Fruit fly (Drosophila melanogaster) whole organism, embryonic: ENCODE results near the gene MtnF.
A peak's percentile ranks its signal among the peaks of the same experiment; 100 is the strongest.

ENCODE experiments used
- CG11247 ChIP-seq: fragments of 200-800 bp; sonication (Bioruptor generic); IDR thresholded peaks from 2 replicates; pipeline ENCODE4 v1.3.6; 2022; ENCODE audit warnings: missing biosample characterization, missing genetic modification characterization
- CG12299 ChIP-seq: fragments of 200-800 bp; sonication (Bioruptor generic); optimal IDR thresholded peaks from 2 replicates; lab custom pipeline; 2018; ENCODE audit warnings: missing biosample characterization, mild to moderate bottlenecking, missing genetic modification characterization
- Nf-YA ChIP-seq: fragments of 200-800 bp; sonication (Bioruptor generic); IDR thresholded peaks from 2 replicates; pipeline ENCODE4 v1.3.6; 2022; ENCODE audit warnings: missing biosample characterization, missing genetic modification characterization
- Sox102F ChIP-seq: fragments of 200-800 bp; sonication (Bioruptor generic); optimal IDR thresholded peaks from 2 replicates; lab custom pipeline; 2018; ENCODE audit warnings: missing biosample characterization, mild to moderate bottlenecking, missing genetic modification characterization, moderate library complexity
- pnt ChIP-seq: fragments of 200-800 bp; sonication (Bioruptor generic); optimal IDR thresholded peaks from 3 replicates; lab custom pipeline; 2016; ENCODE audit warnings: missing biosample characterization, missing genetic modification characterization

dm6 chr3R:24588829-24589638 lies 45.9 kb downstream of the MtnF start:
- TF ChIP-seq Sox102F (GFP tag; lab: Kevin White, UChicago) = no peak
- no peak for TF ChIP-seq Nf-YA (GFP tag; lab: Robert Waterston, UW)
- TF ChIP-seq CG11247 (GFP tag; lab: Robert Waterston, UW) = no peak
- peak; percentile 31 for TF ChIP-seq CG12299 (tag; lab: Kevin White, UChicago)
- no peak for TF ChIP-seq pnt (GFP tag; lab: Kevin White, UChicago)
